Worm (Caenorhabditis elegans): ENCODE data around the gene fbxb-75.

DNA sequence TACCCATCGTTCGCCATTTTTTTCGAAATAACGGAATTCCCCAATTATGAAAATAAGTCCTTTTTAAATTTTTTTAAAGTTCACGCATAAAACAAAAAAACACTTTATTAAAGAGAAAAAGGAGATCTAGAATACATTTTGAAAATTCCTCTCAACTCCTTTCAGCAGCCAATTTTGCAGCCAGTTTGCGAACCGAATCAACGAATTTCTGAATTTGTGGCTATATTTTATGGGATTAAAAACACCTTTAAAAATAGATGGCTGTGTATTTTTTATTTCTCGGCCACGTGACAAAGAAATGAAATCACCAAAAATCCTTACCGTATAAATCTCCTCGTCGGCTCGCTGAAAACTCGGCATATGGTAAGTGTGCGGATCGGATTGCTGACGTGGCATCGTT is 39.0 kb upstream of the fbxb-75 start, which contains the start of gene M01H9.10:
- TF ChIP-seq ama-1 (optimal IDR thresholded peaks at IDR 0.05) (no peak), aly-1 (tag; optimal IDR thresholded peaks at IDR 0.05) (no peak), flt-1 (GFP tag; IDR thresholded peaks at IDR 0.05) (no peak), ets-7 (tag; optimal IDR thresholded peaks at IDR 0.05) (no peak), pes-1 (GFP tag; IDR thresholded peaks at IDR 0.05) (no peak), sea-1 (GFP tag; conservative IDR thresholded peaks at IDR 0.05) (no peak), scrt-1 (GFP tag; IDR thresholded peaks at IDR 0.05) (no peak), ceh-13 (GFP tag; optimal IDR thresholded peaks at IDR 0.05) (no peak)

All from whole organism, early embryonic.